Worm (Caenorhabditis elegans) whole organism, L4 larva: ENCODE data around the gene Y41D4A.1.

ENCODE experiments used
- D1046.2 ChIP-seq: fragments of 200-800 bp; sonication (Bioruptor generic); IDR thresholded peaks from 2 replicates; pipeline ENCODE4 v1.3.6; 2022; ENCODE audit warnings: missing genetic modification characterization, missing compliant biosample characterization
- F10B5.3 ChIP-seq: sonication (generic microtip); optimal IDR thresholded peaks from 2 replicates; lab custom pipeline; 2016; ENCODE audit warnings: mild to moderate bottlenecking, missing genetic modification characterization, missing compliant biosample characterization
- F26F4.8 ChIP-seq: fragments of 200-800 bp; sonication (Bioruptor generic); conservative IDR thresholded peaks from 2 replicates; pipeline ENCODE4 v1.3.6; 2022; ENCODE audit warnings: missing genetic modification characterization, missing compliant biosample characterization
- T20F7.1 ChIP-seq: fragments of 200-800 bp; sonication (Bioruptor generic); optimal IDR thresholded peaks from 2 replicates; lab custom pipeline; 2018; ENCODE audit warnings: mild to moderate bottlenecking, missing genetic modification characterization, missing compliant biosample characterization
- Y105C5A.15 ChIP-seq: fragments of 200-800 bp; sonication (Bioruptor generic); IDR thresholded peaks from 2 replicates; pipeline ENCODE4 v1.3.6; 2022; ENCODE audit warnings: missing genetic modification characterization, missing compliant biosample characterization
- Y48G9A.11 ChIP-seq: fragments of 200-800 bp; sonication (Bioruptor generic); IDR thresholded peaks from 2 replicates; pipeline ENCODE4 v1.3.6; 2022; ENCODE audit warnings: missing genetic modification reagents, missing genetic modification characterization, missing compliant biosample characterization
- Y75B8A.6 ChIP-seq: fragments of 200-800 bp; sonication (Bioruptor generic); IDR thresholded peaks from 2 replicates; pipeline ENCODE4 v1.3.6; 2022; ENCODE audit warnings: missing genetic modification reagents, missing genetic modification characterization, missing compliant biosample characterization
- ZK546.5 ChIP-seq, 2 experiments: sonication (generic microtip); optimal IDR thresholded peaks; 2 replicates each; lab custom pipeline; 2017; ENCODE audit warnings: missing biosample characterization in 2 of 2, missing genetic modification characterization in 2 of 2
- ceh-28 ChIP-seq: fragments of 150-350 bp; optimal IDR thresholded peaks from 2 replicates; lab custom pipeline; 2014; ENCODE audit warnings: missing biosample characterization, missing genetic modification reagents, missing genetic modification characterization
- ceh-44 ChIP-seq: fragments of 200-800 bp; sonication (Bioruptor generic); IDR thresholded peaks from 2 replicates; pipeline ENCODE4 v1.3.6; 2022; ENCODE audit warnings: missing genetic modification reagents, missing genetic modification characterization, missing compliant biosample characterization
- cey-2 ChIP-seq: sonication (generic microtip); optimal IDR thresholded peaks from 3 replicates; lab custom pipeline; 2017; ENCODE audit warnings: missing genetic modification characterization, mild to moderate bottlenecking, missing compliant biosample characterization, antibody characterized with exemption, borderline replicate concordance; ENCODE audit not compliant: insufficient read depth
- ctbp-1 ChIP-seq: fragments of 200-800 bp; sonication (Bioruptor generic); IDR thresholded peaks from 2 replicates; pipeline ENCODE4 v1.3.6; 2022; ENCODE audit warnings: missing genetic modification reagents, missing genetic modification characterization, missing compliant biosample characterization
- daf-12 ChIP-seq: fragments of 150-350 bp; optimal IDR thresholded peaks from 2 replicates; lab custom pipeline; 2014; ENCODE audit warnings: missing biosample characterization, missing genetic modification reagents, missing genetic modification characterization
- daf-19 ChIP-seq: fragments of 200-800 bp; sonication (Bioruptor generic); conservative IDR thresholded peaks from 2 replicates; pipeline ENCODE4 v1.3.6; 2022; ENCODE audit warnings: missing genetic modification characterization, missing compliant biosample characterization
- dmd-8 ChIP-seq: fragments of 200-800 bp; sonication (Bioruptor generic); IDR thresholded peaks from 2 replicates; pipeline ENCODE4 v1.3.6; 2022; ENCODE audit warnings: missing genetic modification characterization, missing compliant biosample characterization
- dmd-9 ChIP-seq: fragments of 200-800 bp; sonication (Bioruptor generic); IDR thresholded peaks from 2 replicates; pipeline ENCODE4 v1.3.6; 2022; ENCODE audit warnings: missing genetic modification reagents, missing genetic modification characterization, missing compliant biosample characterization
- dve-1 ChIP-seq: sonication (generic microtip); optimal IDR thresholded peaks from 2 replicates; lab custom pipeline; 2017; ENCODE audit warnings: antibody characterized with exemption, mild to moderate bottlenecking, missing genetic modification characterization, missing compliant biosample characterization; ENCODE audit not compliant: insufficient read depth
- egl-43 ChIP-seq: fragments of 200-800 bp; sonication (Bioruptor generic); IDR thresholded peaks from 2 replicates; pipeline ENCODE4 v1.3.6; 2022; ENCODE audit warnings: missing genetic modification reagents, missing genetic modification characterization, missing compliant biosample characterization
- fkh-10 ChIP-seq: fragments of 150-350 bp; optimal IDR thresholded peaks from 2 replicates; lab custom pipeline; 2014; ENCODE audit warnings: missing biosample characterization, missing genetic modification reagents, missing genetic modification characterization
- fos-1 ChIP-seq: fragments of 150-350 bp; optimal IDR thresholded peaks from 2 replicates; lab custom pipeline; 2014; ENCODE audit warnings: missing biosample characterization, missing genetic modification characterization
- hlh-11 ChIP-seq: fragments of 200-800 bp; sonication (Bioruptor generic); optimal IDR thresholded peaks from 2 replicates; lab custom pipeline; 2018; ENCODE audit warnings: mild to moderate bottlenecking, missing genetic modification characterization, missing compliant biosample characterization
- jun-1 ChIP-seq: fragments of 150-350 bp; optimal IDR thresholded peaks from 2 replicates; lab custom pipeline; 2014; ENCODE audit warnings: missing biosample characterization, missing genetic modification reagents, missing genetic modification characterization
- lim-7 ChIP-seq: fragments of 200-800 bp; sonication (Bioruptor generic); IDR thresholded peaks from 2 replicates; pipeline ENCODE4 v1.3.6; 2022; ENCODE audit warnings: missing genetic modification characterization, missing compliant biosample characterization
- lin-13 ChIP-seq: fragments of 150-350 bp; optimal IDR thresholded peaks from 2 replicates; lab custom pipeline; 2014; ENCODE audit warnings: missing biosample characterization, missing genetic modification reagents, missing genetic modification characterization
- lin-15B ChIP-seq: fragments of 150-350 bp; sonication (generic microtip); optimal IDR thresholded peaks from 3 replicates; lab custom pipeline; 2014; ENCODE audit warnings: missing biosample characterization, missing genetic modification characterization
- madf-5 ChIP-seq, 2 experiments: fragments of 200-800 bp; sonication (Bioruptor generic); IDR thresholded peaks; 2 replicates each; pipeline ENCODE4 v1.3.6; 2022; ENCODE audit warnings: missing compliant biosample characterization in 2 of 2, missing genetic modification characterization in 2 of 2
- mdl-1 ChIP-seq, 2 experiments: fragments of 150-350 bp in 1 of 2; sonication (generic microtip) in 1 of 2; optimal IDR thresholded peaks; 2 replicates each; lab custom pipeline; 2014 to 2017; ENCODE audit warnings: missing biosample characterization in 2 of 2, missing genetic modification characterization in 2 of 2
- mep-1 ChIP-seq: fragments of 150-350 bp; sonication (generic microtip); optimal IDR thresholded peaks from 3 replicates; lab custom pipeline; 2014; ENCODE audit warnings: missing biosample characterization, missing genetic modification characterization
- mxl-2 ChIP-seq: fragments of 200-800 bp; sonication (Bioruptor generic); conservative IDR thresholded peaks from 2 replicates; pipeline ENCODE4 v1.3.6; 2022; ENCODE audit warnings: missing genetic modification reagents, missing genetic modification characterization, missing compliant biosample characterization
- nhr-42 ChIP-seq: fragments of 200-800 bp; sonication (Bioruptor generic); IDR thresholded peaks from 2 replicates; pipeline ENCODE4 v1.3.6; 2022; ENCODE audit warnings: missing genetic modification characterization, missing compliant biosample characterization
- nhr-48 ChIP-seq: sonication (generic microtip); optimal IDR thresholded peaks from 2 replicates; lab custom pipeline; 2016; ENCODE audit warnings: mild to moderate bottlenecking, missing genetic modification characterization, missing compliant biosample characterization
- nhr-76 ChIP-seq: fragments of 150-350 bp; optimal IDR thresholded peaks from 2 replicates; lab custom pipeline; 2014; ENCODE audit warnings: missing biosample characterization, missing genetic modification characterization
- pha-4 ChIP-seq, 2 experiments: fragments of 150-350 bp in 1 of 2; fragments of 200-800 bp in 1 of 2; sonication (Bioruptor generic) in 1 of 2; IDR thresholded peaks in 1 of 2; optimal IDR thresholded peaks in 1 of 2; 2 replicates each; pipeline versions ENCODE4 v1.3.6 to Lab custom; 2014 to 2022; ENCODE audit warnings: missing genetic modification characterization in 2 of 2, missing genetic modification reagents in 2 of 2, missing biosample characterization in 1 of 2, missing compliant biosample characterization in 1 of 2
- php-3 ChIP-seq: fragments of 200-800 bp; sonication (Bioruptor generic); IDR thresholded peaks from 2 replicates; pipeline ENCODE4 v1.3.6; 2022; ENCODE audit warnings: missing genetic modification reagents, missing genetic modification characterization, missing compliant biosample characterization
- rbr-2 ChIP-seq: sonication (generic microtip); optimal IDR thresholded peaks from 2 replicates; lab custom pipeline; 2016; ENCODE audit warnings: missing genotype, missing genetic modification characterization, missing compliant biosample characterization
- saeg-2 ChIP-seq: fragments of 200-800 bp; sonication (Bioruptor generic); IDR thresholded peaks from 2 replicates; pipeline ENCODE4 v1.3.6; 2022; ENCODE audit warnings: missing genetic modification reagents, missing genetic modification characterization, missing compliant biosample characterization
- sdz-12 ChIP-seq: fragments of 200-800 bp; sonication (Bioruptor generic); optimal IDR thresholded peaks from 2 replicates; lab custom pipeline; 2018; ENCODE audit warnings: mild to moderate bottlenecking, missing genetic modification characterization, missing compliant biosample characterization
- set-16 ChIP-seq: fragments of 200-800 bp; sonication (Bioruptor generic); IDR thresholded peaks from 2 replicates; pipeline ENCODE4 v1.3.6; 2022; ENCODE audit warnings: missing genetic modification reagents, missing genetic modification characterization, missing compliant biosample characterization
- snpc-4 ChIP-seq: fragments of 150-350 bp; optimal IDR thresholded peaks from 2 replicates; lab custom pipeline; 2014; ENCODE audit warnings: missing biosample characterization, missing genetic modification characterization
- spr-1 ChIP-seq: sonication (generic microtip); optimal IDR thresholded peaks from 2 replicates; lab custom pipeline; 2016; ENCODE audit warnings: mild to moderate bottlenecking, missing genetic modification characterization, missing compliant biosample characterization
- spr-3 ChIP-seq: fragments of 200-800 bp; sonication (Bioruptor generic); optimal IDR thresholded peaks from 2 replicates; lab custom pipeline; 2018; ENCODE audit warnings: mild to moderate bottlenecking, missing genetic modification characterization, missing compliant biosample characterization
- tra-1 ChIP-seq: fragments of 200-800 bp; sonication (Bioruptor generic); IDR thresholded peaks from 2 replicates; pipeline ENCODE4 v1.3.6; 2022; ENCODE audit warnings: missing genetic modification reagents, missing genetic modification characterization, missing compliant biosample characterization
- unc-130 ChIP-seq: sonication (generic microtip); optimal IDR thresholded peaks from 2 replicates; lab custom pipeline; 2016; ENCODE audit warnings: missing genetic modification reagents, missing genetic modification characterization, missing compliant biosample characterization
- unc-39 ChIP-seq: sonication (generic microtip); optimal IDR thresholded peaks from 2 replicates; lab custom pipeline; 2017; ENCODE audit warnings: missing biosample characterization, missing genetic modification characterization
- unc-62 ChIP-seq, 3 experiments: fragments of 150-350 bp in 1 of 3; sonication (generic microtip); optimal IDR thresholded peaks in 2 of 3; peaks in 1 of 3; 1 replicate in 1 of 3; 2 replicates in 2 of 3; lab custom pipeline; 2014 to 2017; ENCODE audit warnings: missing biosample characterization in 3 of 3, missing genetic modification characterization in 3 of 3, missing genetic modification reagents in 3 of 3, missing genotype in 1 of 3
- vab-7 ChIP-seq: fragments of 200-800 bp; sonication (Bioruptor generic); IDR thresholded peaks from 2 replicates; pipeline ENCODE4 v1.3.6; 2022; ENCODE audit warnings: missing genetic modification reagents, missing genetic modification characterization, missing compliant biosample characterization
- zfp-3 ChIP-seq: fragments of 200-800 bp; sonication (Bioruptor generic); conservative IDR thresholded peaks from 2 replicates; pipeline ENCODE4 v1.3.6; 2022; ENCODE audit warnings: missing genetic modification reagents, missing genetic modification characterization, missing compliant biosample characterization
- zip-11 ChIP-seq: fragments of 200-800 bp; sonication (Bioruptor generic); IDR thresholded peaks from 2 replicates; pipeline ENCODE4 v1.3.6; 2022; ENCODE audit warnings: missing genetic modification characterization, missing compliant biosample characterization
- zip-2 ChIP-seq: fragments of 150-350 bp; optimal IDR thresholded peaks from 2 replicates; lab custom pipeline; 2014; ENCODE audit warnings: missing biosample characterization, missing genetic modification characterization

Y41D4A.1 gene

ce11 chrIV:1739366-1740104 lies 32.4 kb upstream of the Y41D4A.1 start (continued):
- TF ChIP-seq mxl-2 (GFP tag; lab: Robert Waterston, UW) (no peak), pha-4 (GFP tag; IDR thresholded peaks at IDR 0.05; lab: Robert Waterston, UW) (no peak), pha-4 (tag; optimal IDR thresholded peaks at IDR 0.05; lab: Kevin White, UChicago) (no peak), dve-1 (peak; percentile 42), T20F7.1 (GFP tag; lab: Kevin White, UChicago) (no peak), sdz-12 (GFP tag; lab: Kevin White, UChicago) (no peak), spr-3 (no peak), zip-2 (tag; lab: Kevin White, UChicago) (no peak), unc-62 (GFP tag; optimal IDR thresholded peaks at IDR 0.05 in 1 of 2; lab: Kevin White, UChicago) (peak in 1 of 2 experiments; percentile 77), unc-62 (tag; optimal IDR thresholded peaks at IDR 0.05; lab: Kevin White, UChicago) (no peak), rbr-2 (no peak), cey-2 (tag; lab: Kevin White, UChicago) (no peak), madf-5 (GFP tag; IDR thresholded peaks at IDR 0.05; lab: Robert Waterston, UW) (no peak), nhr-76 (tag; lab: Kevin White, UChicago) (no peak), fos-1 (tag; lab: Kevin White, UChicago) (no peak), fkh-10 (no peak), Y48G9A.11 (GFP tag; lab: Robert Waterston, UW) (no peak), spr-1 (tag; lab: Kevin White, UChicago) (no peak), lin-13 (GFP tag; lab: Kevin White, UChicago) (no peak), Y105C5A.15 (GFP tag; lab: Robert Waterston, UW) (no peak), zfp-3 (GFP tag; lab: Robert Waterston, UW) (no peak), daf-12 (tag; lab: Kevin White, UChicago) (no peak), jun-1 (tag; lab: Kevin White, UChicago) (no peak), ceh-44 (GFP tag; lab: Robert Waterston, UW) (no peak), hlh-11 (tag; lab: Kevin White, UChicago) (peak; percentile 61), lin-15B (no peak), Y75B8A.6 (GFP tag; lab: Robert Waterston, UW) (no peak), saeg-2 (no peak), unc-39 (tag; lab: Kevin White, UChicago) (no peak), mep-1 (tag; lab: Kevin White, UChicago) (no peak), egl-43 (GFP tag; lab: Robert Waterston, UW) (peak; percentile 63; the same call in 1 of the 2 replicates), daf-19 (GFP tag; lab: Robert Waterston, UW) (no peak), set-16 (GFP tag; lab: Robert Waterston, UW) (peak; percentile 61), snpc-4 (tag; lab: Kevin White, UChicago) (no peak), lim-7 (GFP tag; lab: Robert Waterston, UW) (no peak), ceh-28 (tag; lab: Kevin White, UChicago) (no peak), php-3 (GFP tag; lab: Robert Waterston, UW) (no peak), ctbp-1 (no peak), mdl-1 (tag; optimal IDR thresholded peaks at IDR 0.05; lab: Kevin White, UChicago) (peak; percentile 27 to 40), zip-11 (no peak), tra-1 (GFP tag; lab: Robert Waterston, UW) (no peak), ZK546.5 (tag; optimal IDR thresholded peaks at IDR 0.05; lab: Kevin White, UChicago) (no peak), unc-130 (no peak), F26F4.8 (no peak), dmd-9 (GFP tag; lab: Robert Waterston, UW) (no peak), D1046.2 (GFP tag; lab: Robert Waterston, UW) (no peak), vab-7 (GFP tag; lab: Robert Waterston, UW) (no peak), nhr-48 (tag; lab: Kevin White, UChicago) (no peak), F10B5.3 (tag; lab: Kevin White, UChicago) (no peak), nhr-42 (no peak), dmd-8 (GFP tag; lab: Robert Waterston, UW) (no peak)
